Worm (Caenorhabditis elegans) whole organism, late embryonic: Measurements from ENCODE around the gene F22E5.1.

ENCODE experiments used
- C08G9.2 ChIP-seq: sonication (generic microtip); optimal IDR thresholded peaks from 2 replicates; lab custom pipeline; 2016; ENCODE audit warnings: mild to moderate bottlenecking, missing genetic modification characterization, moderate library complexity, missing compliant biosample characterization
- K02D7.2 ChIP-seq: sonication (generic microtip); optimal IDR thresholded peaks from 2 replicates; lab custom pipeline; 2017; ENCODE audit warnings: mild to moderate bottlenecking, missing genetic modification characterization, missing compliant biosample characterization
- T23F11.4 ChIP-seq: fragments of 200-800 bp; sonication (Bioruptor generic); optimal IDR thresholded peaks from 2 replicates; lab custom pipeline; 2018; ENCODE audit warnings: mild to moderate bottlenecking, missing genetic modification characterization, missing compliant biosample characterization
- Y22D7AL.16 ChIP-seq: sonication (generic microtip); optimal IDR thresholded peaks from 2 replicates; lab custom pipeline; 2016; ENCODE audit warnings: missing genetic modification characterization, missing compliant biosample characterization
- ama-1 ChIP-seq: fragments of 150-350 bp; optimal IDR thresholded peaks from 2 replicates; lab custom pipeline; 2014
- ceh-18 ChIP-seq: sonication (generic microtip); optimal IDR thresholded peaks from 2 replicates; lab custom pipeline; 2016; ENCODE audit warnings: missing genetic modification characterization, missing compliant biosample characterization
- ceh-19 ChIP-seq: fragments of 200-800 bp; sonication (Bioruptor generic); optimal IDR thresholded peaks from 2 replicates; lab custom pipeline; 2018; ENCODE audit warnings: mild to moderate bottlenecking, missing genetic modification characterization, missing compliant biosample characterization
- ceh-22 ChIP-seq: sonication (generic microtip); optimal IDR thresholded peaks from 2 replicates; lab custom pipeline; 2017; ENCODE audit warnings: missing biosample characterization, missing genetic modification characterization
- ceh-30 ChIP-seq: fragments of 150-350 bp; optimal IDR thresholded peaks from 2 replicates; lab custom pipeline; 2014; ENCODE audit warnings: missing biosample characterization, missing genetic modification characterization
- ceh-31 ChIP-seq: sonication (generic microtip); optimal IDR thresholded peaks from 2 replicates; lab custom pipeline; 2016; ENCODE audit warnings: missing genetic modification characterization, missing compliant biosample characterization
- ceh-45 ChIP-seq: fragments of 200-800 bp; sonication (Bioruptor generic); IDR thresholded peaks from 2 replicates; pipeline ENCODE4 v1.3.6; 2022; ENCODE audit warnings: missing genetic modification reagents, missing genetic modification characterization, missing compliant biosample characterization
- che-1 ChIP-seq: sonication (generic microtip); optimal IDR thresholded peaks from 2 replicates; lab custom pipeline; 2016; ENCODE audit warnings: mild to moderate bottlenecking, missing genetic modification characterization, missing compliant biosample characterization
- dmd-4 ChIP-seq: sonication (generic microtip); optimal IDR thresholded peaks from 2 replicates; lab custom pipeline; 2016; ENCODE audit warnings: borderline replicate concordance, missing genetic modification characterization, missing compliant biosample characterization
- dve-1 ChIP-seq: sonication (generic microtip); optimal IDR thresholded peaks from 2 replicates; lab custom pipeline; 2017; ENCODE audit warnings: antibody characterized with exemption, mild to moderate bottlenecking, missing genetic modification characterization, missing compliant biosample characterization
- elt-4 ChIP-seq: sonication (generic microtip); optimal IDR thresholded peaks from 2 replicates; lab custom pipeline; 2016; ENCODE audit warnings: missing genetic modification characterization, missing compliant biosample characterization
- ets-4 ChIP-seq: sonication (generic microtip); optimal IDR thresholded peaks from 2 replicates; lab custom pipeline; 2016; ENCODE audit warnings: missing genetic modification characterization, missing compliant biosample characterization
- fkh-6 ChIP-seq: sonication (generic microtip); optimal IDR thresholded peaks from 2 replicates; lab custom pipeline; 2016; ENCODE audit warnings: missing genetic modification characterization, missing compliant biosample characterization
- gmeb-2 ChIP-seq: sonication (generic microtip); optimal IDR thresholded peaks from 2 replicates; lab custom pipeline; 2016; ENCODE audit warnings: missing genetic modification characterization, inconsistent platforms, missing compliant biosample characterization
- hlh-15 ChIP-seq: sonication (generic microtip); optimal IDR thresholded peaks from 2 replicates; lab custom pipeline; 2016; ENCODE audit warnings: missing genetic modification characterization, missing compliant biosample characterization
- lim-6 ChIP-seq: sonication (generic microtip); optimal IDR thresholded peaks from 2 replicates; lab custom pipeline; 2016; ENCODE audit warnings: missing genetic modification characterization, missing compliant biosample characterization
- nfya-1 ChIP-seq: sonication (generic microtip); optimal IDR thresholded peaks from 2 replicates; lab custom pipeline; 2017; ENCODE audit warnings: missing genetic modification characterization, mild to moderate bottlenecking, missing compliant biosample characterization, antibody characterized with exemption, moderate library complexity
- nhr-11 ChIP-seq: fragments of 150-350 bp; optimal IDR thresholded peaks from 2 replicates; lab custom pipeline; 2014; ENCODE audit warnings: missing biosample characterization, missing genetic modification characterization
- npax-4 ChIP-seq: sonication (generic microtip); optimal IDR thresholded peaks from 2 replicates; lab custom pipeline; 2016; ENCODE audit warnings: missing genetic modification characterization, missing compliant biosample characterization
- odd-2 ChIP-seq: sonication (generic microtip); optimal IDR thresholded peaks from 2 replicates; lab custom pipeline; 2017; ENCODE audit warnings: antibody characterized with exemption, mild to moderate bottlenecking, missing genetic modification characterization, missing compliant biosample characterization
- pat-9 ChIP-seq: fragments of 200-800 bp; sonication (Bioruptor generic); optimal IDR thresholded peaks from 2 replicates; lab custom pipeline; 2018; ENCODE audit warnings: mild to moderate bottlenecking, missing genetic modification characterization, moderate library complexity, missing compliant biosample characterization
- pax-1 ChIP-seq: fragments of 150-350 bp; optimal IDR thresholded peaks from 2 replicates; lab custom pipeline; 2014; ENCODE audit warnings: missing biosample characterization, missing genetic modification characterization
- pros-1 ChIP-seq: fragments of 150-350 bp; optimal IDR thresholded peaks from 2 replicates; lab custom pipeline; 2014; ENCODE audit warnings: missing biosample characterization, missing genetic modification reagents, missing genetic modification characterization
- sdc-2 ChIP-seq: sonication (generic microtip); optimal IDR thresholded peaks from 2 replicates; lab custom pipeline; 2016; ENCODE audit warnings: missing genotype, missing genetic modification characterization, missing compliant biosample characterization
- syd-9 ChIP-seq: sonication (generic microtip); optimal IDR thresholded peaks from 2 replicates; lab custom pipeline; 2016; ENCODE audit warnings: mild to moderate bottlenecking, missing genetic modification characterization, moderate library complexity, missing compliant biosample characterization
- tbx-2 ChIP-seq: sonication (generic microtip); optimal IDR thresholded peaks from 2 replicates; lab custom pipeline; 2016; ENCODE audit warnings: missing genetic modification characterization, missing compliant biosample characterization
- tbx-7 ChIP-seq: sonication (generic microtip); optimal IDR thresholded peaks from 2 replicates; lab custom pipeline; 2016; ENCODE audit warnings: missing genotype, missing genetic modification characterization, missing compliant biosample characterization
- unc-3 ChIP-seq, 2 experiments: fragments of 200-800 bp in 1 of 2; sonication (Bioruptor generic) in 1 of 2; sonication (generic microtip) in 1 of 2; conservative IDR thresholded peaks in 1 of 2; optimal IDR thresholded peaks in 1 of 2; 2 replicates each; pipeline versions ENCODE4 v1.3.6 to Lab custom; 2016 to 2022; ENCODE audit warnings: missing compliant biosample characterization in 2 of 2, missing genetic modification characterization in 2 of 2, missing genetic modification reagents in 1 of 2
- unc-42 ChIP-seq: sonication (generic microtip); optimal IDR thresholded peaks from 2 replicates; lab custom pipeline; 2016; ENCODE audit warnings: missing genotype, missing genetic modification characterization, missing compliant biosample characterization
- ztf-16 ChIP-seq: sonication (generic microtip); optimal IDR thresholded peaks from 2 replicates; lab custom pipeline; 2017; ENCODE audit warnings: missing genetic modification characterization, missing compliant biosample characterization

F22E5.1 gene

DNA sequence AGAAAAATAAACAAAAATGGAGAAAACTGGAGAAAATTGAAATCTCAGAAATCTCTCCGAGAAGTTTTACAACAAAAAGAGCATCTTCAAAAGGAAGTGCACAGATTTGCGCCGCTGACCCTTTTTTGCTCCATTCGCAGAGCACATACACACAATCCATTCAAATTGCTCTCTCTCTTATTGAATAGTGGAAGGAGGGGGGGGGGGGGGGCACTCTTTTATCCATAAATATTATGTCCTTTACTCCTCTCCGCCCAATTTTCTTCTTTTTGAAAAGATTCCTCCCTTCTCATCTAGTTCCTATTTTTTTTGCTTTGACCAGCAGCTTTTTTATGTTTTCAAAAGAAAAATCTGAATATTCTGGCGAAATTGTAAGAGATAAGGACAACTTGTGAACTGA, 21.5 kb downstream of the F22E5.1 start:
- TF ChIP-seq tbx-2 (tag; lab: Kevin White, UChicago) (no peak), ceh-19 (GFP tag; lab: Kevin White, UChicago) (no peak), ets-4 (tag; lab: Kevin White, UChicago) (no peak), unc-42 (tag; lab: Kevin White, UChicago) (peak; percentile 46)
- TF ChIP-seq, all 69 proteins: peak for 1

DNA sequence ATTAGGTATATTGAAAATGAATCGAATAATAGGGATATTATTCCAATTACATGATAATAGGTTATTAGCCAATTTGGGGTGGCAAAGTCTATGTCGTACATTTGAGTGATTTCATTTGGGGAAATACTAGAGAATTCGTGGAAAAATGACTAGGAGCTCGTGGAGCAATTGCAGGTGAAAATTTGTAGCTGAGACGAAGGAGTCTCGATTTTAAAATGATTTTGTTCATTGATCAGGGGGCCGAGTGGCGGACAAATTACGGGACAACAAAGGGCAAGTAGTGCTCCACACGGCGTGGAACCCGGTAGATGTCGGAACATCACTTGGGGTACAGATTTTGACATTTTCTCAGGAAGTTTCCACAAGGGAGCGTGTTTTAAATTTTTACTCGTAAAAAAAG, 24.8 kb downstream of the F22E5.1 start, which contains the start of gene sri-62:
Gene sri-62, minus strand, starts transcription at position 101 of the 400 bp plus-strand sequence.
- no peak for TF ChIP-seq unc-3 (GFP tag; conservative IDR thresholded peaks at IDR 0.05; lab: Robert Waterston, UW)
- no peak for TF ChIP-seq unc-3 (tag; optimal IDR thresholded peaks at IDR 0.05; lab: Kevin White, UChicago)
- no peak for TF ChIP-seq dmd-4 (tag; lab: Kevin White, UChicago)
- no peak for TF ChIP-seq ceh-18 (tag; lab: Kevin White, UChicago)
- no peak for TF ChIP-seq hlh-15 (tag; lab: Kevin White, UChicago)
- TF ChIP-seq ceh-45 (GFP tag; lab: Robert Waterston, UW): no peak
- no peak for TF ChIP-seq odd-2
- TF ChIP-seq nfya-1 (tag; lab: Kevin White, UChicago): no peak
- no peak for TF ChIP-seq ceh-30 (tag; lab: Kevin White, UChicago)

DNA sequence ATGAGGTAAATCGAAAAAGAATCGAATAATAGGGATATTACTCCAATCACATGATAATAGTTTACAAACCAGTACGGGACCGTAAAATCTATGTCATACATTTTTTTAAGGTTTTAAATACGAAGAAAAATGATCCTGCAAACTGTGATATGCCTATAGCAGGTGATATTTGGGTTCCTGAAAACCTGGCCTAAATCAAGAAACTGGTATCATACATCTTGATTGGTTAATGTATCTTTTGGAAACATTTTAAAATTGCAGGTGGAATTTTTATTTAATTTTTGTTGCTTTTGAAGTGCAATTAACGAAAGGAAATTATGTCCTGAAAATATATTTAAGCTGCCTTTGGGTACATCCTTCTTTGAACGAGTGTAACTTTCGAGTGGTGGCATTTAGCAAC, 26.7 kb downstream of the F22E5.1 start, which contains the start of gene sri-61:
Gene sri-61, minus strand, starts transcription at position 101 of the 400 bp plus-strand sequence.
- TF ChIP-seq ama-1 (no peak), lim-6 (tag; lab: Kevin White, UChicago) (no peak), T23F11.4 (GFP tag; lab: Kevin White, UChicago) (no peak), K02D7.2 (no peak), pax-1 (no peak), ceh-19 (GFP tag; lab: Kevin White, UChicago) (no peak), npax-4 (no peak), dve-1 (tag; lab: Kevin White, UChicago) (no peak), pros-1 (tag; lab: Kevin White, UChicago) (no peak), gmeb-2 (tag; lab: Kevin White, UChicago) (no peak), ztf-16 (tag; lab: Kevin White, UChicago) (no peak), C08G9.2 (tag; lab: Kevin White, UChicago) (no peak), sdc-2 (tag; lab: Kevin White, UChicago) (no peak), che-1 (tag; lab: Kevin White, UChicago) (no peak), ceh-31 (tag; lab: Kevin White, UChicago) (no peak), hlh-15 (tag; lab: Kevin White, UChicago) (no peak)

DNA sequence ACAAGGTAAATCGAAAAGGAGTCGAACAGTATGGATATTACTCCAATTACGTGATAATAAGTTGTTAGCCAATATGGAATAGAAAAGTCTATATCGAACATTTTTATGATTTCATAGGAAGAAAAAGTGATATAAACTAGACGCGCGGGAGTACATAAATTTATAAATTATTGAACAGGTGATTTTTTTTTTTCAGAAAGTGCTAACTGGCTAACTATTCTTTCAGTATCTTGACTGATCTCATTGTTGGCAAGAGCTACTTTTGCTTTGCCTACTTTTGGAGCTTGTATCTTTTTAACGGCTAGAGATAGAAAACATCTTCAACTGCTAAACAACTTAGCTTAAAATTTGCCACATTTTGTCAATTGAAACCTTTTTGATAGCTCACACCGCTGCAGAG, 29.2 kb downstream of the F22E5.1 start, which contains the start of gene sri-60:
Gene sri-60, minus strand, starts transcription at position 101 of the 400 bp plus-strand sequence.
- TF ChIP-seq odd-2 (no peak), fkh-6 (tag; lab: Kevin White, UChicago) (no peak), pros-1 (tag; lab: Kevin White, UChicago) (no peak)
- TF ChIP-seq, all 69 proteins: peak for 0

ce11 chrII:2705200-2705599, 31.6 kb downstream of the F22E5.1 start, which contains the start of gene srh-128:
Gene srh-128, minus strand, starts transcription at chrII:2705300.
- no peak for TF ChIP-seq nhr-11 (tag; lab: Kevin White, UChicago)
- no peak for TF ChIP-seq elt-4
- TF ChIP-seq pat-9 (tag; lab: Kevin White, UChicago): no peak
- no peak for TF ChIP-seq ceh-22 (tag; lab: Kevin White, UChicago)
- no peak for TF ChIP-seq Y22D7AL.16
- TF ChIP-seq tbx-7 (tag; lab: Kevin White, UChicago): no peak
- TF ChIP-seq nfya-1 (tag; lab: Kevin White, UChicago): no peak
- TF ChIP-seq ama-1: no peak
- TF ChIP-seq C08G9.2 (tag; lab: Kevin White, UChicago): no peak
- no peak for TF ChIP-seq syd-9 (tag; lab: Kevin White, UChicago)
